Worm (Caenorhabditis elegans) whole organism, dauer: ENCODE results near the gene Y73F8A.15.

Experiments
- unc-62 ChIP-seq: sonication (generic microtip); optimal IDR thresholded peaks from 2 replicates; lab custom pipeline; 2017; ENCODE audit warnings: missing biosample characterization, missing genetic modification reagents, missing genetic modification characterization

The Y73F8A.15 gene

ce11 chrIV:15336778-15337177 lies 15.4 kb downstream of the Y73F8A.15 start, which contains the start of gene irld-59:
Gene irld-59 (plus strand): TSS chrIV:15337078.
- no peak for TF ChIP-seq unc-62

- no peak for TF ChIP-seq unc-62
Observed at ce11 chrIV:15361244-15361643, 39.9 kb downstream of the Y73F8A.15 start, which contains the start of gene cpna-4. Gene cpna-4 (plus strand): TSS chrIV:15361544.

DNA sequence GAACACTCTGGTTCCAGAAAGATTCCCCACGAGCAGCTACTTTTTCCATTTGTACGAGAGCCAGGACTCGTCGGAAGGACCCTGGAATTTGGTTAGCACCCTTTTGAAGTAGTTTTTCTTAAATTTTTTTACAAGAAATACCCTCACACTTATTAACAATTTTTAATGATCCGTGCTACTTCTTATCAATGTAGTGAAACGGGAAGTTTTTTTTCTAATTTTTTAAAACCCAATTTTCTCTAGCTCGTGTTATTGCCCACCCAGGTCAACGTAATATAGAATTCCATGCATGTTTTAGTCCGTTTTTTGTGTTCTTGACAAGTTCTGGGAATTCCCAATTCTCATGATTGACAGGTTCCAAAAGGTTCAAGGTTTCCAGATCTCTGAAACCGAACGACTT lies 40.5 kb downstream of the Y73F8A.15 start:
- no peak for TF ChIP-seq unc-62
